Worm (Caenorhabditis elegans) whole organism, mixed stage, embryonic: Measurements from ENCODE around the gene ugt-36.

ENCODE experiments used
- M03D4.4 ChIP-seq: sonication (generic microtip); optimal IDR thresholded peaks from 2 replicates; lab custom pipeline; 2017; ENCODE audit warnings: mild to moderate bottlenecking, missing genetic modification characterization, missing compliant biosample characterization
- blmp-1 ChIP-seq: fragments of 150-350 bp; optimal IDR thresholded peaks from 2 replicates; lab custom pipeline; 2014; ENCODE audit warnings: missing biosample characterization, missing genetic modification characterization
- ceh-39 ChIP-seq: fragments of 150-350 bp; optimal IDR thresholded peaks from 2 replicates; lab custom pipeline; 2014; ENCODE audit warnings: missing biosample characterization, missing genetic modification characterization
- ceh-43 ChIP-seq: fragments of 200-800 bp; sonication (Bioruptor generic); optimal IDR thresholded peaks from 2 replicates; lab custom pipeline; 2018; ENCODE audit warnings: mild to moderate bottlenecking, missing genetic modification characterization, moderate library complexity, missing compliant biosample characterization
- ceh-83 ChIP-seq: fragments of 200-800 bp; sonication (Bioruptor generic); optimal IDR thresholded peaks from 2 replicates; lab custom pipeline; 2018; ENCODE audit warnings: mild to moderate bottlenecking, missing genetic modification characterization, missing compliant biosample characterization
- ces-1 ChIP-seq: fragments of 150-350 bp; optimal IDR thresholded peaks from 2 replicates; lab custom pipeline; 2014; ENCODE audit warnings: missing biosample characterization, missing genetic modification reagents, missing genetic modification characterization
- elt-1 ChIP-seq: sonication (generic microtip); optimal IDR thresholded peaks from 2 replicates; lab custom pipeline; 2017; ENCODE audit warnings: missing genetic modification characterization, mild to moderate bottlenecking, missing compliant biosample characterization, antibody characterized with exemption, moderate library complexity, borderline replicate concordance; ENCODE audit not compliant: insufficient read depth
- flh-1 ChIP-seq: fragments of 200-800 bp; sonication (Bioruptor generic); optimal IDR thresholded peaks from 2 replicates; lab custom pipeline; 2018; ENCODE audit warnings: mild to moderate bottlenecking, missing genetic modification characterization, moderate library complexity, missing compliant biosample characterization
- ham-2 ChIP-seq: fragments of 200-800 bp; sonication (Bioruptor generic); optimal IDR thresholded peaks from 2 replicates; lab custom pipeline; 2018; ENCODE audit warnings: mild to moderate bottlenecking, missing genetic modification characterization, missing compliant biosample characterization
- hlh-1 ChIP-seq: fragments of 150-350 bp; optimal IDR thresholded peaks from 2 replicates; lab custom pipeline; 2014; ENCODE audit warnings: missing biosample characterization, missing genetic modification reagents, missing genetic modification characterization
- lin-13 ChIP-seq: fragments of 150-350 bp; optimal IDR thresholded peaks from 2 replicates; lab custom pipeline; 2014; ENCODE audit warnings: missing biosample characterization, missing genetic modification characterization
- lin-32 ChIP-seq: fragments of 200-800 bp; sonication (Bioruptor generic); optimal IDR thresholded peaks from 2 replicates; lab custom pipeline; 2018; ENCODE audit warnings: mild to moderate bottlenecking, missing genetic modification characterization, missing compliant biosample characterization
- lsy-2 ChIP-seq: fragments of 150-350 bp; optimal IDR thresholded peaks from 2 replicates; lab custom pipeline; 2014; ENCODE audit warnings: missing biosample characterization, missing genetic modification characterization
- mab-5 ChIP-seq: fragments of 150-350 bp; optimal IDR thresholded peaks from 2 replicates; lab custom pipeline; 2014; ENCODE audit warnings: missing biosample characterization, missing genetic modification characterization
- mep-1 ChIP-seq: fragments of 150-350 bp; optimal IDR thresholded peaks from 2 replicates; lab custom pipeline; 2017; ENCODE audit warnings: missing biosample characterization, missing genetic modification reagents, missing genetic modification characterization, inconsistent platforms
- mls-2 ChIP-seq: sonication (generic microtip); optimal IDR thresholded peaks from 2 replicates; lab custom pipeline; 2016; ENCODE audit warnings: mild to moderate bottlenecking, missing genetic modification characterization, moderate library complexity, missing compliant biosample characterization
- nhr-12 ChIP-seq: fragments of 150-350 bp; optimal IDR thresholded peaks from 2 replicates; lab custom pipeline; 2014; ENCODE audit warnings: missing biosample characterization, missing genetic modification characterization
- nhr-2 ChIP-seq: fragments of 150-350 bp; optimal IDR thresholded peaks from 2 replicates; lab custom pipeline; 2014; ENCODE audit warnings: missing biosample characterization, missing genetic modification characterization
- nhr-237 ChIP-seq: fragments of 150-350 bp; optimal IDR thresholded peaks from 2 replicates; lab custom pipeline; 2014; ENCODE audit warnings: missing biosample characterization, missing genetic modification characterization
- nhr-28 ChIP-seq: fragments of 150-350 bp; optimal IDR thresholded peaks from 2 replicates; lab custom pipeline; 2014; ENCODE audit warnings: missing biosample characterization, missing genetic modification characterization
- nhr-76 ChIP-seq: sonication (generic microtip); optimal IDR thresholded peaks from 2 replicates; lab custom pipeline; 2017; ENCODE audit warnings: missing biosample characterization, missing genetic modification characterization
- pha-4 ChIP-seq: fragments of 150-350 bp; optimal IDR thresholded peaks from 2 replicates; lab custom pipeline; 2018; ENCODE audit warnings: missing biosample characterization, missing genetic modification reagents, missing genetic modification characterization
- sem-2 ChIP-seq: fragments of 200-800 bp; sonication (Bioruptor generic); optimal IDR thresholded peaks from 2 replicates; lab custom pipeline; 2018; ENCODE audit warnings: mild to moderate bottlenecking, missing genetic modification characterization, missing compliant biosample characterization
- snpc-4 ChIP-seq: fragments of 150-350 bp; optimal IDR thresholded peaks from 2 replicates; lab custom pipeline; 2014; ENCODE audit warnings: missing biosample characterization, missing genetic modification characterization
- sptf-1 ChIP-seq: sonication (generic microtip); optimal IDR thresholded peaks from 2 replicates; lab custom pipeline; 2017; ENCODE audit warnings: mild to moderate bottlenecking, missing genetic modification characterization, moderate library complexity, missing compliant biosample characterization
- tbx-8 ChIP-seq: fragments of 200-800 bp; sonication (Bioruptor generic); optimal IDR thresholded peaks from 2 replicates; lab custom pipeline; 2018; ENCODE audit warnings: mild to moderate bottlenecking, missing genetic modification characterization, moderate library complexity, missing compliant biosample characterization
- unc-120 ChIP-seq: sonication (generic microtip); optimal IDR thresholded peaks from 2 replicates; lab custom pipeline; 2017; ENCODE audit warnings: missing genetic modification characterization, missing compliant biosample characterization; ENCODE audit not compliant: poor library complexity, severe bottlenecking
- unc-39 ChIP-seq: fragments of 150-350 bp; optimal IDR thresholded peaks from 2 replicates; lab custom pipeline; 2014; ENCODE audit warnings: missing biosample characterization, missing genetic modification characterization
- unc-62 ChIP-seq: fragments of 150-350 bp; optimal IDR thresholded peaks from 2 replicates; lab custom pipeline; 2014; ENCODE audit warnings: missing biosample characterization, missing genetic modification reagents, missing genetic modification characterization
- zip-8 ChIP-seq: fragments of 150-350 bp; optimal IDR thresholded peaks from 2 replicates; lab custom pipeline; 2014; ENCODE audit warnings: missing biosample characterization, missing genetic modification characterization
- ztf-11 ChIP-seq: fragments of 150-350 bp; optimal IDR thresholded peaks from 2 replicates; lab custom pipeline; 2014; ENCODE audit warnings: missing biosample characterization, missing genetic modification characterization

ugt-36 gene

DNA sequence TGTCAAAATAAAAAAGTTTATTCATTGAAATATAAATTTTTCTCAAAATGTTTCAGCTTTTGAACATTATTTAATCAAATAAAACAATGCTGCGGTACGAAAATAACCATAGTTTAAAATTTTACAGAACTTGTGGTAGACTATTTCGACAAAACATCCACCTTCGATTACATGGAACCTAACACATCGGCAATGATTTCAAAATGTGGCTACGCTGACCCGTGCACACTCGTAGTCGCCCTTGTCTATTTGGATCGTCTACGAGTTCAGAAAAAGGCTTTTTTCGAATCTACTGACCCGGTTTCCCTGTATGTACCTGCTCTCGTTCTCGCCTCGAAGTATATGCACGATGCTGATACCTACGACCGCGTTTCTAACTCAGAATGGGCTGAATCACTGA, 30.2 kb downstream of the ugt-36 start:
- TF ChIP-seq mls-2 (tag; lab: Kevin White, UChicago) (no peak), nhr-76 (tag; lab: Kevin White, UChicago) (no peak), nhr-28 (tag; lab: Kevin White, UChicago) (no peak), elt-1 (tag; lab: Kevin White, UChicago) (no peak), M03D4.4 (tag; lab: Kevin White, UChicago) (no peak), hlh-1 (tag; lab: Kevin White, UChicago) (no peak), ceh-83 (GFP tag; lab: Kevin White, UChicago) (no peak), sptf-1 (no peak), mep-1 (tag; lab: Kevin White, UChicago) (no peak), unc-62 (no peak), unc-39 (tag; lab: Kevin White, UChicago) (no peak), ceh-39 (tag; lab: Kevin White, UChicago) (no peak)

- TF ChIP-seq mls-2 (tag; lab: Kevin White, UChicago) (no peak), mep-1 (tag; lab: Kevin White, UChicago) (no peak), nhr-2 (tag; lab: Kevin White, UChicago) (no peak), ceh-43 (no peak), hlh-1 (tag; lab: Kevin White, UChicago) (no peak), snpc-4 (tag; lab: Kevin White, UChicago) (no peak), pha-4 (tag; lab: Kevin White, UChicago) (no peak), zip-8 (tag; lab: Kevin White, UChicago) (no peak), unc-120 (no peak)
Measured at ce11 chrV:7198403-7198802, 31.6 kb downstream of the ugt-36 start.

DNA sequence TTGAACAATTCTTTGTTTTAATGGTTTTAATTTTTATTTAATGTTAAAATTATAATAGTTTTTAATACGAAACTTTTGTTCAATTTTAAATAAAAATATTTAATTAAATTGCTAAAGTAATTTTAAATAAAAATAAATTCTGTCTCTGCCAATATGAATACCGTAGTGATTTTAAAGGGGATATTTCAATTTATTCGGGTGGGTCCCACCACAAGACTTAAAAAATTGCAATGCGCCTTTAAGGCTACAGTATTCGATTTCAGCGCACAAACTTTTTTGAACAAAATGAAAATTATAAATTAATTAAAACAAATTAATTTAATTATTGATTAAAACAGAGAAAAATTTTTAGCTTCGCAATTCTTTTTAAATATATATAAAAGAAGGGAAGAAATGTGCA, 32.3 kb downstream of the ugt-36 start:
- TF ChIP-seq nhr-237 (tag; lab: Kevin White, UChicago) (no peak), M03D4.4 (tag; lab: Kevin White, UChicago) (no peak), pha-4 (tag; lab: Kevin White, UChicago) (no peak), lsy-2 (tag; lab: Kevin White, UChicago) (no peak), ztf-11 (no peak), blmp-1 (tag; lab: Kevin White, UChicago) (no peak), ces-1 (GFP tag; lab: Kevin White, UChicago) (no peak), ceh-39 (tag; lab: Kevin White, UChicago) (no peak)
- TF ChIP-seq, all 35 proteins: peak for 0

ce11 chrV:7199932-7200331, 33.1 kb downstream of the ugt-36 start, which contains the start of gene F09G2.1:
TSS of gene F09G2.1 (plus strand) at chrV:7200232.
- TF ChIP-seq hlh-1 (tag; lab: Kevin White, UChicago), result no peak
- no peak for TF ChIP-seq ces-1 (GFP tag; lab: Kevin White, UChicago)
- no peak for TF ChIP-seq lsy-2 (tag; lab: Kevin White, UChicago)
- no peak for TF ChIP-seq ceh-39 (tag; lab: Kevin White, UChicago)
- TF ChIP-seq unc-39 (tag; lab: Kevin White, UChicago), result no peak
- no peak for TF ChIP-seq mab-5 (tag; lab: Kevin White, UChicago)
- no peak for TF ChIP-seq ceh-43
- TF ChIP-seq tbx-8 (GFP tag; lab: Kevin White, UChicago), result no peak
- TF ChIP-seq ham-2 (GFP tag; lab: Kevin White, UChicago), result no peak
- no peak for TF ChIP-seq nhr-237 (tag; lab: Kevin White, UChicago)
- no peak for TF ChIP-seq flh-1 (GFP tag; lab: Kevin White, UChicago)
- no peak for TF ChIP-seq nhr-76 (tag; lab: Kevin White, UChicago)
- no peak for TF ChIP-seq lin-32 (GFP tag; lab: Kevin White, UChicago)
- no peak for TF ChIP-seq ztf-11
- no peak for TF ChIP-seq nhr-12
- no peak for TF ChIP-seq sem-2 (GFP tag; lab: Kevin White, UChicago)
- no peak for TF ChIP-seq unc-62
- no peak for TF ChIP-seq lin-13
- no peak for TF ChIP-seq pha-4 (tag; lab: Kevin White, UChicago)

ce11 chrV:7201353-7201752, 34.5 kb downstream of the ugt-36 start:
- TF ChIP-seq sem-2 (GFP tag; lab: Kevin White, UChicago), result no peak
- TF ChIP-seq tbx-8 (GFP tag; lab: Kevin White, UChicago), result no peak
- no peak for TF ChIP-seq unc-62
- no peak for TF ChIP-seq ham-2 (GFP tag; lab: Kevin White, UChicago)
